Worm (Caenorhabditis elegans): ENCODE results near the gene try-11.

- TF ChIP-seq tbx-37 (GFP tag; conservative IDR thresholded peaks at IDR 0.05) (no peak), ama-1 (optimal IDR thresholded peaks at IDR 0.05) (no peak), scrt-1 (GFP tag; IDR thresholded peaks at IDR 0.05) (no peak), B0310.2 (tag; optimal IDR thresholded peaks at IDR 0.05) (no peak), flt-1 (GFP tag; IDR thresholded peaks at IDR 0.05) (no peak), hnd-1 (tag; optimal IDR thresholded peaks at IDR 0.05) (no peak), hmbx-1 (tag; optimal IDR thresholded peaks at IDR 0.05) (no peak), ceh-13 (GFP tag; optimal IDR thresholded peaks at IDR 0.05) (no peak), tbx-11 (GFP tag; IDR thresholded peaks at IDR 0.05) (no peak)
Observed at ce11 chrV:7408520-7408919, 43.0 kb upstream of the try-11 start, which contains the start of gene srt-6.
